Fruit fly (Drosophila melanogaster): ENCODE results near the gene CG2182.
A peak's percentile ranks its signal among the peaks of the same experiment; 100 is the strongest.

The CG2182 gene

dm6 chr3R:5660198-5660893, 634 bp upstream of the CG2182 start, which contains the start of gene Wdr33 (continued):
- TF ChIP-seq Smox (GFP tag; optimal IDR thresholded peaks at IDR 0.05) = peak; percentile 31
- TF ChIP-seq CG10631 (GFP tag; optimal IDR thresholded peaks at IDR 0.05) = peak; percentile 50
- peak; percentile 54 for TF ChIP-seq acj6 (GFP tag; optimal IDR thresholded peaks at IDR 0.05)
- peak; percentile 9 for TF ChIP-seq Eip78C (GFP tag)
- peak; percentile 68 for TF ChIP-seq svp (GFP tag)

DNA sequence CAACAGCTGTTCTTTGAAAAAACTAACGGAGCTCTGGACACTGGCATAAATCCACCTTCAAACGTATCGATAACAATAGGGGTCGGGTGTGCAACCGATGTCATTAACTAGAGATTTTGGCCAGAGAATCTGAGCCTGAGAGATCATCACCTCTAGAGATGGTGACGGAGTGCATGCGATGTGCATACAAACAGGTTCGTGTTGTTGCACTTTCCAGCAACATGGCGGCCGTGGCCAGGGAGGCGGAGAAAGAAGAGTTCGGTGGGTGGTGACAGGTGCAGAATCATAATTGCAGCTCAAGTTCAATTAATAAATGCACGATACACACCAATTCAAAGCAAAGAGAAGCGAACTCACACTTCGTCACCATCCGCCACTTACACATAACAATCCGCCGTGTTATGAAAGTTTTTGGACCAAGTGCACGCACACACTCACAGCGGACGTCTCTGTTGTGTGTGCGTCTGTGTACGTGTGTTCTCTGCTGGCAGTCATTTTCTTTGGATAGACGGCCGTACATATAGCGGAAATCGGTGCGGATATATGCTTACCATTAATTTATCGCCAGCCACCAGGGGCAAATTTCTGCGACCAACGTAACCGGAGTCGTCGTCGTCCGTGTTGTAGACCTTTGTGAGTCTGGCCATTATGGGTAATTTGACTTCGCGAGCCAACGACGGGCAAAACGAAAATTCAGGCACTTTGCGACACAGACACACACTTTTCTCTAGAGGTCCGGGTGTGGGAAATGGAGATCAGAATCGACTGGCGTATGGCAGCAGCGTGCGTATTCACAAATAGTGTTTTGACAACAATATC, 519 bp downstream of the CG2182 start:
- TF ChIP-seq Sox14 (GFP tag; optimal IDR thresholded peaks at IDR 0.05) = no peak
- no peak for TF ChIP-seq pdm3 (GFP tag; optimal IDR thresholded peaks at IDR 0.05)
- TF ChIP-seq topi (GFP tag; optimal IDR thresholded peaks at IDR 0.05) = no peak
- TF ChIP-seq CG10631 (GFP tag; optimal IDR thresholded peaks at IDR 0.05) = no peak
- TF ChIP-seq CG8632 (GFP tag; optimal IDR thresholded peaks at IDR 0.05) = no peak
- TF ChIP-seq CG11902 (GFP tag; optimal IDR thresholded peaks at IDR 0.05) = no peak
- no peak for TF ChIP-seq CG6808 (GFP tag; optimal IDR thresholded peaks at IDR 0.05)
- TF ChIP-seq vri (GFP tag; optimal IDR thresholded peaks at IDR 0.05) = peak; percentile 55
- no peak for TF ChIP-seq CG32006 (GFP tag; optimal IDR thresholded peaks at IDR 0.05)
- TF ChIP-seq achi (GFP tag; optimal IDR thresholded peaks at IDR 0.05) = peak; percentile 2
- TF ChIP-seq salr (GFP tag; optimal IDR thresholded peaks at IDR 0.05) = no peak
- no peak for TF ChIP-seq acj6 (GFP tag; optimal IDR thresholded peaks at IDR 0.05)
- TF ChIP-seq Met (GFP tag; optimal IDR thresholded peaks at IDR 0.05) = no peak
- TF ChIP-seq Ets21C (GFP tag; optimal IDR thresholded peaks at IDR 0.05) = no peak
- TF ChIP-seq CG11294 (GFP tag; IDR thresholded peaks at IDR 0.05) = no peak
- no peak for TF ChIP-seq CG11762 (GFP tag; optimal IDR thresholded peaks at IDR 0.05; ENCODE audit: insufficient read depth)
- TF ChIP-seq Sox15 (GFP tag; optimal IDR thresholded peaks at IDR 0.05) = no peak
- TF ChIP-seq Lpt (GFP tag; optimal IDR thresholded peaks at IDR 0.05) = no peak
- TF ChIP-seq CG15336 (GFP tag; IDR thresholded peaks at IDR 0.05) = peak; percentile 36; the same call in 1 of the 2 replicates
- TF ChIP-seq dsx (GFP tag; optimal IDR thresholded peaks at IDR 0.05; ENCODE audit: poor library complexity, severe bottlenecking) = no peak
- peak; percentile 25 for TF ChIP-seq Eip75B (GFP tag; optimal IDR thresholded peaks at IDR 0.05)
- TF ChIP-seq CG4318 (GFP tag; optimal IDR thresholded peaks at IDR 0.05) = no peak
- TF ChIP-seq net (GFP tag; optimal IDR thresholded peaks at IDR 0.05) = peak; percentile 27
- no peak for TF ChIP-seq Blimp-1 (GFP tag; optimal IDR thresholded peaks at IDR 0.05)
- peak; percentile 16 for TF ChIP-seq esn (GFP tag; optimal IDR thresholded peaks at IDR 0.05)
- TF ChIP-seq eg (GFP tag; IDR thresholded peaks at IDR 0.05) = no peak
- no peak for TF ChIP-seq CG7368 (GFP tag; optimal IDR thresholded peaks at IDR 0.05)
- TF ChIP-seq CG3919 (GFP tag; optimal IDR thresholded peaks at IDR 0.05) = no peak
- TF ChIP-seq CG8319 (GFP tag; optimal IDR thresholded peaks at IDR 0.05) = no peak
- peak; percentile 55 for TF ChIP-seq CG1621 (tag; optimal IDR thresholded peaks at IDR 0.05)
- no peak for TF ChIP-seq Eip93F (GFP tag; optimal IDR thresholded peaks at IDR 0.05)
- no peak for TF ChIP-seq Sox102F (GFP tag; optimal IDR thresholded peaks at IDR 0.05)
- TF ChIP-seq Hr38 (GFP tag; optimal IDR thresholded peaks at IDR 0.05) = no peak
- TF ChIP-seq CG6854 (GFP tag; optimal IDR thresholded peaks at IDR 0.05) = no peak
- TF ChIP-seq Gug (GFP tag; IDR thresholded peaks at IDR 0.05) = no peak
- TF ChIP-seq Hr4 (GFP tag; optimal IDR thresholded peaks at IDR 0.05) = no peak
- peak; percentile 14 for TF ChIP-seq CG6792 (GFP tag; optimal IDR thresholded peaks at IDR 0.05)
- no peak for TF ChIP-seq CG6276 (GFP tag; optimal IDR thresholded peaks at IDR 0.05)
- TF ChIP-seq svp (GFP tag) = peak; percentile 94
- no peak for TF ChIP-seq dac (GFP tag; optimal IDR thresholded peaks at IDR 0.05)
- TF ChIP-seq Smox (GFP tag; optimal IDR thresholded peaks at IDR 0.05) = no peak
- TF ChIP-seq OdsH (GFP tag; optimal IDR thresholded peaks at IDR 0.05) = no peak
- TF ChIP-seq Eip78C (GFP tag) = peak; percentile 77
- TF ChIP-seq CG9139 (GFP tag; optimal IDR thresholded peaks at IDR 0.05) = no peak
- TF ChIP-seq fkh (GFP tag; optimal IDR thresholded peaks at IDR 0.05) = no peak
- peak; percentile 2 for TF ChIP-seq cyc (GFP tag; optimal IDR thresholded peaks at IDR 0.05)
- TF ChIP-seq CG31627 (GFP tag; optimal IDR thresholded peaks at IDR 0.05) = no peak

All from whole organism, prepupa.